Fruit fly (Drosophila melanogaster) whole organism, prepupa: Measurements from ENCODE around the gene Cdc23.

ENCODE experiments used
- CG1621 ChIP-seq: fragments of 200-800 bp; sonication (Bioruptor generic); optimal IDR thresholded peaks from 3 replicates; lab custom pipeline; 2018; ENCODE audit warnings: missing biosample characterization, mild to moderate bottlenecking, missing genetic modification characterization
- CG16779 ChIP-seq: fragments of 200-800 bp; sonication (Bioruptor generic); optimal IDR thresholded peaks from 3 replicates; lab custom pipeline; 2017; ENCODE audit warnings: missing biosample characterization, mild to moderate bottlenecking, missing genetic modification characterization
- Eip93F ChIP-seq: fragments of 200-800 bp; sonication (Bioruptor generic); optimal IDR thresholded peaks from 2 replicates; lab custom pipeline; 2016; ENCODE audit warnings: missing biosample characterization, mild to moderate bottlenecking, missing genetic modification characterization
- Hr38 ChIP-seq: sonication (Bioruptor generic); optimal IDR thresholded peaks from 2 replicates; lab custom pipeline; 2016; ENCODE audit warnings: missing biosample characterization, missing genetic modification characterization
- Lpt ChIP-seq: fragments of 200-800 bp; sonication (Bioruptor generic); optimal IDR thresholded peaks from 3 replicates; lab custom pipeline; 2016; ENCODE audit warnings: missing biosample characterization, missing genetic modification characterization
- Smox ChIP-seq: fragments of 200-800 bp; sonication (Bioruptor generic); optimal IDR thresholded peaks from 3 replicates; lab custom pipeline; 2016; ENCODE audit warnings: missing biosample characterization, missing genetic modification characterization
- Sox14 ChIP-seq: fragments of 200-800 bp; sonication (Bioruptor generic); optimal IDR thresholded peaks from 3 replicates; lab custom pipeline; 2016; ENCODE audit warnings: missing biosample characterization, missing genetic modification characterization
- Sox15 ChIP-seq: fragments of 200-800 bp; sonication (Bioruptor generic); optimal IDR thresholded peaks from 3 replicates; lab custom pipeline; 2016; ENCODE audit warnings: missing biosample characterization, missing genetic modification characterization
- fd85E ChIP-seq: fragments of 200-800 bp; sonication (Bioruptor generic); optimal IDR thresholded peaks from 3 replicates; lab custom pipeline; 2016; ENCODE audit warnings: missing biosample characterization, missing genetic modification characterization
- spab ChIP-seq: fragments of 200-800 bp; sonication (Bioruptor generic); optimal IDR thresholded peaks from 2 replicates; lab custom pipeline; 2017; ENCODE audit warnings: missing biosample characterization, mild to moderate bottlenecking, missing genetic modification characterization, missing genetic modification reagents

DNA sequence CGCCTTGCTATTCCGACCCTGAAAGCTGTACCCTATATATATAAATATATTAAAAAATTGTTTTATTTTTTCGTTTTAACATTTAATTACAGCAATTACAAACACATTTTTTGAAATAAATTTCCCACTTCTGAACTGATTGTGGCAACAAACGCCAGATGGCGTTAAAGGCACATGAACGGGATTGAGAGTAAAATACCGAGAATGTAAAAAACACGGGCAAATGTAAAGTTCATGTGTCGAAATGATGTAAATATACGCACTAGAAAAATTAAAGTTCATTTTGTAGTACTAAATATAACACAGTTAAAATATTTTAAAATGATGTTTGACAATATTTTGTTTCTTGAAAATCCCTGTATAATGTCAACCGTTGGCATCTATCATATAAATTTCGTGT lies 5.2 kb downstream of the Cdc23 start:
- no peak for TF ChIP-seq Sox15 (GFP tag; lab: Kevin White, UChicago)
- TF ChIP-seq spab (GFP tag; lab: Kevin White, UChicago) = no peak
- no peak for TF ChIP-seq CG16779 (tag; lab: Kevin White, UChicago)
- no peak for TF ChIP-seq Lpt (GFP tag; lab: Kevin White, UChicago)
- no peak for TF ChIP-seq fd85E (GFP tag; lab: Kevin White, UChicago)
- no peak for TF ChIP-seq Sox14 (GFP tag; lab: Kevin White, UChicago)
- TF ChIP-seq CG1621 (tag; lab: Kevin White, UChicago) = no peak
- no peak for TF ChIP-seq Hr38
- no peak for TF ChIP-seq Smox (GFP tag; lab: Kevin White, UChicago)
- TF ChIP-seq Eip93F (GFP tag; lab: Kevin White, UChicago) = no peak
